Worm (Caenorhabditis elegans): ENCODE results near the gene bus-12.

The bus-12 gene

ce11 chrIV:13299648-13300047 lies 43.7 kb downstream of the bus-12 start:
- TF ChIP-seq pha-4 (tag; optimal IDR thresholded peaks at IDR 0.05) = no peak
- TF ChIP-seq mep-1 (tag; optimal IDR thresholded peaks at IDR 0.05) = no peak
- no peak for TF ChIP-seq ham-2 (GFP tag; optimal IDR thresholded peaks at IDR 0.05)
- TF ChIP-seq elt-3 (tag; optimal IDR thresholded peaks at IDR 0.05) = no peak
- no peak for TF ChIP-seq nhr-237 (tag; optimal IDR thresholded peaks at IDR 0.05)
- no peak for TF ChIP-seq lin-32 (GFP tag; optimal IDR thresholded peaks at IDR 0.05)
- TF ChIP-seq nhr-76 (tag; optimal IDR thresholded peaks at IDR 0.05) = no peak
- no peak for TF ChIP-seq ceh-43 (GFP tag; optimal IDR thresholded peaks at IDR 0.05)
- TF ChIP-seq tbx-8 (GFP tag; optimal IDR thresholded peaks at IDR 0.05) = no peak
- no peak for TF ChIP-seq ceh-39 (tag; optimal IDR thresholded peaks at IDR 0.05)
- no peak for TF ChIP-seq nhr-28 (tag; optimal IDR thresholded peaks at IDR 0.05)
- no peak for TF ChIP-seq M03D4.4 (tag; optimal IDR thresholded peaks at IDR 0.05)
- no peak for TF ChIP-seq sptf-1 (tag; optimal IDR thresholded peaks at IDR 0.05)

ce11 chrIV:13300109-13300508 lies 44.1 kb downstream of the bus-12 start, which contains the start of gene kdp-1:
Gene kdp-1, plus strand, starts transcription at chrIV:13300188.
- TF ChIP-seq lin-13 (tag; optimal IDR thresholded peaks at IDR 0.05) (no peak), mep-1 (tag; optimal IDR thresholded peaks at IDR 0.05) (no peak), nhr-28 (tag; optimal IDR thresholded peaks at IDR 0.05) (no peak), bed-3 (GFP tag; optimal IDR thresholded peaks at IDR 0.05) (no peak), unc-62 (GFP tag; optimal IDR thresholded peaks at IDR 0.05) (no peak), sem-2 (GFP tag; optimal IDR thresholded peaks at IDR 0.05) (no peak), pha-4 (tag; optimal IDR thresholded peaks at IDR 0.05) (no peak)

ce11 chrIV:13300591-13300990 lies 44.6 kb downstream of the bus-12 start, which contains the start of gene csn-6:
Gene csn-6, plus strand, starts transcription at chrIV:13300824.
- TF ChIP-seq tbx-8 (GFP tag; optimal IDR thresholded peaks at IDR 0.05) (no peak), ceh-83 (GFP tag; optimal IDR thresholded peaks at IDR 0.05) (no peak), blmp-1 (tag; optimal IDR thresholded peaks at IDR 0.05) (no peak), unc-39 (tag; optimal IDR thresholded peaks at IDR 0.05) (no peak), elt-1 (tag; optimal IDR thresholded peaks at IDR 0.05; ENCODE audit: borderline replicate concordance, insufficient read depth) (no peak), mep-1 (tag; optimal IDR thresholded peaks at IDR 0.05) (no peak), unc-62 (GFP tag; optimal IDR thresholded peaks at IDR 0.05) (no peak), flh-1 (GFP tag; optimal IDR thresholded peaks at IDR 0.05) (no peak), mls-2 (tag; optimal IDR thresholded peaks at IDR 0.05) (no peak), sptf-1 (tag; optimal IDR thresholded peaks at IDR 0.05) (no peak), snpc-4 (tag; optimal IDR thresholded peaks at IDR 0.05) (no peak), nhr-2 (tag; optimal IDR thresholded peaks at IDR 0.05) (no peak), nhr-28 (tag; optimal IDR thresholded peaks at IDR 0.05) (no peak), lsy-2 (tag; optimal IDR thresholded peaks at IDR 0.05) (no peak), cnd-1 (tag; optimal IDR thresholded peaks at IDR 0.05) (no peak), nhr-12 (tag; optimal IDR thresholded peaks at IDR 0.05) (no peak), elt-3 (tag; optimal IDR thresholded peaks at IDR 0.05) (no peak), pha-4 (tag; optimal IDR thresholded peaks at IDR 0.05) (no peak)

- no peak for TF ChIP-seq elt-3 (tag; optimal IDR thresholded peaks at IDR 0.05)
- no peak for TF ChIP-seq ztf-11 (tag; optimal IDR thresholded peaks at IDR 0.05)
- no peak for TF ChIP-seq flh-1 (GFP tag; optimal IDR thresholded peaks at IDR 0.05)
- no peak for TF ChIP-seq zip-8 (tag; optimal IDR thresholded peaks at IDR 0.05)
- no peak for TF ChIP-seq nhr-2 (tag; optimal IDR thresholded peaks at IDR 0.05)
- no peak for TF ChIP-seq cnd-1 (tag; optimal IDR thresholded peaks at IDR 0.05)
- TF ChIP-seq tbx-8 (GFP tag; optimal IDR thresholded peaks at IDR 0.05) = no peak
- TF ChIP-seq pha-4 (tag; optimal IDR thresholded peaks at IDR 0.05) = no peak
- TF ChIP-seq unc-120 (tag; optimal IDR thresholded peaks at IDR 0.05; ENCODE audit: poor library complexity, severe bottlenecking) = no peak
- no peak for TF ChIP-seq nhr-12 (tag; optimal IDR thresholded peaks at IDR 0.05)
- no peak for TF ChIP-seq blmp-1 (tag; optimal IDR thresholded peaks at IDR 0.05)
- TF ChIP-seq lsy-2 (tag; optimal IDR thresholded peaks at IDR 0.05) = no peak
- no peak for TF ChIP-seq drap-1 (GFP tag; optimal IDR thresholded peaks at IDR 0.05)
- no peak for TF ChIP-seq nhr-28 (tag; optimal IDR thresholded peaks at IDR 0.05)
- TF ChIP-seq M03D4.4 (tag; optimal IDR thresholded peaks at IDR 0.05) = no peak
- TF ChIP-seq nhr-76 (tag; optimal IDR thresholded peaks at IDR 0.05) = no peak
- TF ChIP-seq hlh-1 (tag; optimal IDR thresholded peaks at IDR 0.05) = no peak
Measured at ce11 chrIV:13303442-13303841, 47.5 kb downstream of the bus-12 start, which contains the start of gene Y67H2A.7. Gene Y67H2A.7, plus strand, starts transcription at chrIV:13303742.

Data from whole organism, mixed stage, embryonic.